Fruit fly (Drosophila melanogaster): Measurements from ENCODE around the gene sav.
A peak's percentile ranks its signal among the peaks of the same experiment; 100 is the strongest.

The sav gene

DNA sequence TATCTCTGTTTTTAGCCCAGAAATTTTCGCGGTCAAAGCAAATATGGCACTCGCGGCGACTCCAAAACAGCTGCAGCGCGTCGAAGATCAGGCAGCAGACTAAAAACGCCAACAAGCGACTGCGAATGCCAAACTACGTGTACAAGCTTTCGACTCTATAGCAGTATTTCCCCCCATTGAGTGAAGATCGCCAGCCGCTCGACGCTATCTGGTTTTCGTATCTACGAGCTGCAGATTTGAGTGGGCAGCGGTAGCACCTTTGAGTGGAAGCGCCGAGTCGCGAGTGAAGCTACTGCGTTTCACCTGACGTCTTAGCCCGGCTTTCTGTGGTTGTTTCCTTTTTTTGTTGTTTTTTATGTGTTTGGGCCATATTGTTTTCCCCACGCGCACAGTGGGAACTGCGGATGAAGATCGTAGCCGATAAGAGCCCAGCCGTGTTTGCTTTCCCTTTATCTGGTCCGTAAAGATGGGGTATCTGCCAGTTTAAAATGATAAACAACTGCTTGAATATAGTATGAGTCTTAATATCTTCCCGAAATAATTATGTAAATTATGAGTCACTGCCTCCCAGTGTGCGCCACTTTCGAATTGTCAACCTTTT lies 12.9 kb downstream of the sav start, which contains the start of gene CG17121:
Gene CG17121 (minus strand): TSS at position 126 of the 601 bp plus-strand sequence.
- TF ChIP-seq emc (GFP tag; optimal IDR thresholded peaks at IDR 0.05) (no peak), abd-A (tag; optimal IDR thresholded peaks at IDR 0.05) (peak; percentile 80), Jarid2 (GFP tag; optimal IDR thresholded peaks at IDR 0.05) (peak; percentile 20), CG12744 (GFP tag; optimal IDR thresholded peaks at IDR 0.05) (no peak), phol (tag; optimal IDR thresholded peaks at IDR 0.05) (no peak), chinmo (GFP tag; IDR thresholded peaks at IDR 0.05; ENCODE audit: partially characterized antibody) (peak; percentile 77; the same call in 1 of the 4 replicates), C15 (GFP tag; IDR thresholded peaks at IDR 0.05) (no peak), Lhr (GFP tag; optimal IDR thresholded peaks at IDR 0.05) (no peak), CG16813 (GFP tag; IDR thresholded peaks at IDR 0.05; ENCODE audit: partially characterized antibody) (no peak), CG2889 (GFP tag; IDR thresholded peaks at IDR 0.05) (no peak), CG17612 (GFP tag; IDR thresholded peaks at IDR 0.05) (no peak), Sox102F (GFP tag; optimal IDR thresholded peaks at IDR 0.05) (no peak), Lpt (GFP tag; optimal IDR thresholded peaks at IDR 0.05) (no peak), aop (GFP tag; IDR thresholded peaks at IDR 0.05) (no peak), Atf6 (GFP tag; IDR thresholded peaks at IDR 0.05) (no peak), CG4328 (GFP tag; optimal IDR thresholded peaks at IDR 0.05) (no peak), ham (GFP tag; IDR thresholded peaks at IDR 0.05) (no peak), mam (GFP tag; optimal IDR thresholded peaks at IDR 0.05) (no peak), eve (GFP tag; optimal IDR thresholded peaks at IDR 0.05) (no peak), Bteb2 (GFP tag; optimal IDR thresholded peaks at IDR 0.05) (no peak), Oaz (GFP tag; IDR thresholded peaks at IDR 0.05) (no peak), twi (tag; optimal IDR thresholded peaks at IDR 0.05) (no peak), CG4282 (GFP tag; optimal IDR thresholded peaks at IDR 0.05) (no peak), slbo (GFP tag; IDR thresholded peaks at IDR 0.05) (no peak), CG6175 (GFP tag; IDR thresholded peaks at IDR 0.05) (no peak), CG17359 (tag; optimal IDR thresholded peaks at IDR 0.05) (no peak), CG2199 (GFP tag; IDR thresholded peaks at IDR 0.05) (0 out of 3 replicates have a peak, but pooled peaks have one; percentile 9), pros (GFP tag; optimal IDR thresholded peaks at IDR 0.05) (peak; percentile 94), BEAF-32 (GFP tag; optimal IDR thresholded peaks at IDR 0.05) (no peak), cas (GFP tag; IDR thresholded peaks at IDR 0.05) (no peak), tio (GFP tag; optimal IDR thresholded peaks at IDR 0.05) (no peak), fd3F (GFP tag; optimal IDR thresholded peaks at IDR 0.05) (no peak), CG6254 (GFP tag; optimal IDR thresholded peaks at IDR 0.05) (no peak), CG12769 (tag; optimal IDR thresholded peaks at IDR 0.05) (peak; percentile 63), Sox100B (GFP tag; optimal IDR thresholded peaks at IDR 0.05) (no peak), sim (GFP tag; IDR thresholded peaks at IDR 0.05) (no peak), Bgb (GFP tag; IDR thresholded peaks at IDR 0.05; ENCODE audit: partially characterized antibody) (peak; percentile 18; the same call in 1 of the 2 replicates), odd (GFP tag; optimal IDR thresholded peaks at IDR 0.05) (no peak), CG11560 (tag; IDR thresholded peaks at IDR 0.05) (no peak), repo (GFP tag; optimal IDR thresholded peaks at IDR 0.05) (no peak), sqz (GFP tag; optimal IDR thresholded peaks at IDR 0.05) (peak; percentile 49), GATAe (GFP tag; conservative IDR thresholded peaks at IDR 0.05) (no peak), p53 (GFP tag; optimal IDR thresholded peaks at IDR 0.05) (no peak), kni (GFP tag; optimal IDR thresholded peaks at IDR 0.05) (peak; percentile 66), Antp (GFP tag; optimal IDR thresholded peaks at IDR 0.05) (no peak), kay (GFP tag; optimal IDR thresholded peaks at IDR 0.05) (no peak), CG8924 (tag; optimal IDR thresholded peaks at IDR 0.05) (no peak), Hr39 (optimal IDR thresholded peaks at IDR 0.05) (no peak), CG31365 (tag; optimal IDR thresholded peaks at IDR 0.05) (no peak), mld (GFP tag; IDR thresholded peaks at IDR 0.05; ENCODE audit: partially characterized antibody) (no peak), bbx (GFP tag; IDR thresholded peaks at IDR 0.05; ENCODE audit: partially characterized antibody) (0 out of 2 replicates have a peak, but pooled peaks have one; percentile 30)
